Worm (Caenorhabditis elegans): ENCODE results near the gene W09D10.4.

W09D10.4 gene

DNA sequence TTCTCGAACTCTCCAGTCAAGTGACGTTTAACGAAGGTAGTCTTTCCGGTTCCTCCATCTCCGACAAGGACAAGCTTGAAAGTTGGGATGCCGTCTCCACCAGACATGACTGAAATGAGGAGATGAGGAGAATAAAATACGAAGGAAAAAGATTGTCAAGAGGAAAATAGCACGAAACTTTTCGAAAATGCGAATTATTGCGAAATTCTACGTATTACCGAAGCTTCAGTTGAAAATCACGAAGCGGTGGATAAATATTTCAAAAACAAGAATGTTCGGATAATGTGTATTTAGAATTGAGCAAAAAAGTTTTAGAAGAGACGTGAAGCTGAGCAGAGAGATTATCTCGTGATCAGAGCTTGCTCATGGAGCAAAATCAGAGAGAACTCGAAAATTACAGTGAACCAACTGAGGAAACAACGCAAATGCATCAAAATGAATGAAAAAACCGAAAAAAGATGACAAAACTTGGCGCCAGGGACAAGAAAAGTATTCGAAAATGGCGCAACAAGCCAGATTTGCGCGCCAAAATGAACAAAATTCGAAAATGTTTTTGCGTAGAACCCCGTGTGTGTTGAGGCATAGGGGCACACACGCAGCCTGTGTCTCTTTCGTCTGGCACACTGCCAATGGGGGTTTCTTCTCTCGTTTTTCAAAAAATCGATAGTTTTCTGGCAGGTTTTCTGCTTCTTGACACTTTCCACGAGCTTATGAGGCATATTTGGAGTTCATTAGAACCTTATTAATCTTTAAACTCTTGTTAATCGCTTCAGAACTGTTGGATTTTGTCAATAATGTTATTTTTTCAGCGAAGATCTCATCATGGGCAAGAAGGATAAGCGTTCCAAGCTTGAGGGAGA, 31.9 kb upstream of the W09D10.4 start, which contains the start of the genes ran-1 and dkc-1 (continued):
- no peak for TF ChIP-seq set-16 (GFP tag; IDR thresholded peaks at IDR 0.05)
- TF ChIP-seq dve-1 (tag; optimal IDR thresholded peaks at IDR 0.05; ENCODE audit: insufficient read depth), result peak; percentile 79
- TF ChIP-seq unc-130 (GFP tag; optimal IDR thresholded peaks at IDR 0.05), result peak; percentile 86
- TF ChIP-seq jun-1 (tag; optimal IDR thresholded peaks at IDR 0.05), result no peak
- TF ChIP-seq nhr-76 (tag; optimal IDR thresholded peaks at IDR 0.05), result no peak
- peak in 1 of 2 experiments; percentile 54 for TF ChIP-seq hif-1 (tag; optimal IDR thresholded peaks at IDR 0.05)
- no peak for TF ChIP-seq daf-16 (GFP tag; optimal IDR thresholded peaks at IDR 0.05)
- TF ChIP-seq daf-16 (tag; optimal IDR thresholded peaks at IDR 0.05), result peak; percentile 46
- peak; percentile 67 for TF ChIP-seq Y48G9A.11 (GFP tag; IDR thresholded peaks at IDR 0.05)
- no peak for TF ChIP-seq gei-8 (GFP tag; optimal IDR thresholded peaks at IDR 0.05)
- TF ChIP-seq nhr-28 (tag; optimal IDR thresholded peaks at IDR 0.05), result peak; percentile 54
- TF ChIP-seq nhr-111 (GFP tag; optimal IDR thresholded peaks at IDR 0.05), result no peak

ce11 chrIII:10746406-10746807, 30.4 kb upstream of the W09D10.4 start:
- TF ChIP-seq daf-16 (GFP tag; optimal IDR thresholded peaks at IDR 0.05) (peak in 1 of 2 experiments; percentile 12), daf-16 (tag; optimal IDR thresholded peaks at IDR 0.05) (no peak), spr-3 (GFP tag; optimal IDR thresholded peaks at IDR 0.05) (no peak), zip-2 (tag; optimal IDR thresholded peaks at IDR 0.05) (no peak), R02D3.7 (tag; optimal IDR thresholded peaks at IDR 0.05) (no peak), zfp-2 (tag; optimal IDR thresholded peaks at IDR 0.05) (no peak), hmg-1.1 (GFP tag; IDR thresholded peaks at IDR 0.05) (no peak), F10B5.3 (tag; optimal IDR thresholded peaks at IDR 0.05) (peak; percentile 29), arid-1 (GFP tag; conservative IDR thresholded peaks at IDR 0.05) (peak; percentile 74; the same call in 1 of the 2 replicates), fkh-10 (GFP tag; optimal IDR thresholded peaks at IDR 0.05) (no peak), ZK337.2 (GFP tag; IDR thresholded peaks at IDR 0.05) (no peak), mes-2 (tag; optimal IDR thresholded peaks at IDR 0.05; ENCODE audit: poor library complexity, severe bottlenecking) (no peak), ceh-28 (tag; optimal IDR thresholded peaks at IDR 0.05) (no peak), mdl-1 (tag; optimal IDR thresholded peaks at IDR 0.05) (no peak), dve-1 (tag; optimal IDR thresholded peaks at IDR 0.05; ENCODE audit: insufficient read depth) (no peak), gei-8 (GFP tag; optimal IDR thresholded peaks at IDR 0.05) (peak; percentile 56), ces-1 (GFP tag; optimal IDR thresholded peaks at IDR 0.05) (no peak), spr-1 (tag; optimal IDR thresholded peaks at IDR 0.05) (no peak), ztf-11 (tag; optimal IDR thresholded peaks at IDR 0.05) (no peak), hif-1 (tag; optimal IDR thresholded peaks at IDR 0.05) (no peak), D1046.2 (GFP tag; IDR thresholded peaks at IDR 0.05) (no peak), ama-1 (optimal IDR thresholded peaks at IDR 0.05) (no peak), ceh-62 (tag; optimal IDR thresholded peaks at IDR 0.05) (no peak), dmd-6 (GFP tag; IDR thresholded peaks at IDR 0.05) (no peak), lin-15B (tag; optimal IDR thresholded peaks at IDR 0.05) (no peak), T20F7.1 (GFP tag; optimal IDR thresholded peaks at IDR 0.05) (no peak), ceh-44 (GFP tag; IDR thresholded peaks at IDR 0.05) (no peak), snpc-4 (tag; optimal IDR thresholded peaks at IDR 0.05) (no peak), nhr-10 (tag; optimal IDR thresholded peaks at IDR 0.05) (no peak), dmd-9 (GFP tag; IDR thresholded peaks at IDR 0.05) (no peak), madf-5 (GFP tag; IDR thresholded peaks at IDR 0.05) (0 out of 4 replicates have a peak, but pooled peaks of 1 of the 2 experiments have one; percentile 31), set-16 (GFP tag; IDR thresholded peaks at IDR 0.05) (no peak), aha-1 (tag) (no peak), ztf-7 (tag; optimal IDR thresholded peaks at IDR 0.05) (no peak), ceh-82 (tag; optimal IDR thresholded peaks at IDR 0.05) (no peak), dmd-8 (GFP tag; IDR thresholded peaks at IDR 0.05) (no peak), F37D6.2 (tag; optimal IDR thresholded peaks at IDR 0.05) (no peak), attf-4 (tag; optimal IDR thresholded peaks at IDR 0.05) (no peak), nhr-237 (tag; optimal IDR thresholded peaks at IDR 0.05) (no peak), rbr-2 (tag; optimal IDR thresholded peaks at IDR 0.05) (no peak), nhr-6 (tag; optimal IDR thresholded peaks at IDR 0.05) (no peak), lin-38 (GFP tag; IDR thresholded peaks at IDR 0.05) (peak; percentile 80), nhr-42 (GFP tag; IDR thresholded peaks at IDR 0.05) (no peak)

All from whole organism, L4 larva.